Worm (Caenorhabditis elegans): ENCODE data around the gene pro-3.

DNA sequence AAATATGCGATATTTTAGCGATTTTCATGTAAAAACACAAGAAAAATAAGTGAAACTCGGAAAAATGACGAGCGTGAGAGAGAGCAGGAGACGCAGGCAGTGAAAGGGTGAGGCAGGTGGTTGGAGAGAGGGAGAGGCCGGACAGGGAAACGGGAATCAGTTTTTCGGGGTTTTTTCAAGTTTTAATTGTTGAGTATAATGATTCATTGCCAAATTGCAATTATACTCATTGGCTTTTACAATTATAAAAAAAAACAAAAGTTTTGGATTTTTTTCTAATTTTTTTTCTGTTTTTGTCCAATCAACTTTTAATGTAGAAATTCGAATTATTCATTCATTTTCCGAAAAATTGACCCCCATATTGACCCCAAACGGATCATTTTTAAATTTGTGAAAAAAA is 35.7 kb downstream of the pro-3 start, which contains the start of gene nhr-95:
- no peak for TF ChIP-seq zip-5 (tag; optimal IDR thresholded peaks at IDR 0.05)
- no peak for TF ChIP-seq ets-4 (tag; optimal IDR thresholded peaks at IDR 0.05)
- no peak for TF ChIP-seq ttx-3 (tag; optimal IDR thresholded peaks at IDR 0.05)
- no peak for TF ChIP-seq nhr-11 (tag; optimal IDR thresholded peaks at IDR 0.05)
- no peak for TF ChIP-seq ceh-2 (tag; optimal IDR thresholded peaks at IDR 0.05)
- TF ChIP-seq sox-4 (tag; optimal IDR thresholded peaks at IDR 0.05), result no peak
- TF ChIP-seq hlh-13 (GFP tag; optimal IDR thresholded peaks at IDR 0.05), result no peak
- no peak for TF ChIP-seq dve-1 (tag; optimal IDR thresholded peaks at IDR 0.05)
- no peak for TF ChIP-seq F13H6.1 (tag; optimal IDR thresholded peaks at IDR 0.05)
- no peak for TF ChIP-seq ceh-22 (tag; optimal IDR thresholded peaks at IDR 0.05)
